Fruit fly (Drosophila melanogaster) whole organism, embryonic: ENCODE measurements around the gene COX7AL2.

Experiments used
- Abd-B ChIP-seq: fragments of 200-800 bp; sonication (Bioruptor generic); optimal IDR thresholded peaks from 2 replicates; lab custom pipeline; 2018; ENCODE audit warnings: missing biosample characterization, mild to moderate bottlenecking, missing genetic modification characterization, moderate library complexity
- Aef1 ChIP-seq: fragments of 200-800 bp; sonication (Bioruptor generic); IDR thresholded peaks from 3 replicates; pipeline ENCODE4 v1.3.6; 2022; ENCODE audit warnings: missing biosample characterization, missing genetic modification characterization
- B-H1 ChIP-seq: fragments of 200-800 bp; sonication (Bioruptor generic); IDR thresholded peaks from 3 replicates; pipeline ENCODE4 v1.3.6; 2022; ENCODE audit warnings: missing biosample characterization, missing genetic modification characterization
- CG11456 ChIP-seq: fragments of 200-800 bp; sonication (Bioruptor generic); IDR thresholded peaks from 3 replicates; pipeline ENCODE4 v1.3.6; 2022; ENCODE audit warnings: missing biosample characterization, missing genetic modification characterization
- CG12391 ChIP-seq: fragments of 200-800 bp; sonication (Bioruptor generic); optimal IDR thresholded peaks from 3 replicates; lab custom pipeline; 2018; ENCODE audit warnings: missing biosample characterization, mild to moderate bottlenecking, missing genetic modification characterization, moderate library complexity
- CG14710 ChIP-seq: fragments of 200-800 bp; sonication (Bioruptor generic); optimal IDR thresholded peaks from 3 replicates; lab custom pipeline; 2019; ENCODE audit warnings: missing biosample characterization, mild to moderate bottlenecking, missing genetic modification characterization, moderate library complexity
- CG1647 ChIP-seq: fragments of 200-800 bp; sonication (Bioruptor generic); optimal IDR thresholded peaks from 3 replicates; lab custom pipeline; 2016; ENCODE audit warnings: missing biosample characterization, missing genetic modification characterization
- CG18011 ChIP-seq: fragments of 200-800 bp; sonication (Bioruptor generic); optimal IDR thresholded peaks from 2 replicates; lab custom pipeline; 2017; ENCODE audit warnings: missing biosample characterization, missing genetic modification characterization, mild to moderate bottlenecking, moderate library complexity, missing genotype
- CG2129 ChIP-seq: fragments of 200-800 bp; sonication (Bioruptor generic); IDR thresholded peaks from 2 replicates; pipeline ENCODE4 v1.3.6; 2022; ENCODE audit warnings: missing biosample characterization, missing genetic modification characterization; ENCODE audit not compliant: partially characterized antibody
- CG2712 ChIP-seq: fragments of 200-800 bp; optimal IDR thresholded peaks from 3 replicates; lab custom pipeline; 2019; ENCODE audit warnings: missing biosample characterization, mild to moderate bottlenecking, missing genetic modification characterization, moderate library complexity
- CG32767 ChIP-seq: fragments of 200-800 bp; sonication (Bioruptor generic); IDR thresholded peaks from 2 replicates; pipeline ENCODE4 v1.3.6; 2022; ENCODE audit warnings: missing biosample characterization, missing genetic modification characterization
- CG34422 ChIP-seq: fragments of 200-800 bp; sonication (Bioruptor generic); IDR thresholded peaks from 3 replicates; pipeline ENCODE4 v1.3.6; 2022; ENCODE audit warnings: missing biosample characterization, missing genetic modification characterization
- CG4328 ChIP-seq: fragments of 200-800 bp; sonication (Bioruptor generic); optimal IDR thresholded peaks from 3 replicates; lab custom pipeline; 2017; ENCODE audit warnings: missing biosample characterization, missing genetic modification reagents, missing genetic modification characterization
- CG5953 ChIP-seq: fragments of 200-800 bp; sonication (Bioruptor generic); IDR thresholded peaks from 2 replicates; pipeline ENCODE4 v1.3.6; 2022; ENCODE audit warnings: missing biosample characterization, missing genetic modification characterization
- CG6791 ChIP-seq: fragments of 200-800 bp; sonication (Bioruptor generic); IDR thresholded peaks from 3 replicates; pipeline ENCODE4 v1.3.6; 2022; ENCODE audit warnings: missing biosample characterization, missing genetic modification characterization; ENCODE audit not compliant: partially characterized antibody
- CG7745 ChIP-seq: fragments of 200-800 bp; sonication (Bioruptor generic); optimal IDR thresholded peaks from 2 replicates; lab custom pipeline; 2018; ENCODE audit warnings: missing biosample characterization, mild to moderate bottlenecking, missing genetic modification characterization, moderate library complexity
- CG7987 ChIP-seq: fragments of 200-800 bp; sonication (Bioruptor generic); optimal IDR thresholded peaks from 2 replicates; lab custom pipeline; 2018; ENCODE audit warnings: missing biosample characterization, mild to moderate bottlenecking, missing genetic modification characterization, moderate library complexity
- CG8359 ChIP-seq: fragments of 200-800 bp; sonication (Bioruptor generic); optimal IDR thresholded peaks from 2 replicates; lab custom pipeline; 2017; ENCODE audit warnings: missing biosample characterization, mild to moderate bottlenecking, missing genetic modification characterization, borderline replicate concordance
- D ChIP-seq, 2 experiments: fragments of 200-800 bp in 1 of 2; fragments of >200 bp in 1 of 2; sonication (Bioruptor generic) in 1 of 2; optimal IDR thresholded peaks; 2 replicates in 1 of 2; 3 replicates in 1 of 2; lab custom pipeline; 2017; ENCODE audit warnings: mild to moderate bottlenecking in 1 of 2, missing biosample characterization in 1 of 2, missing genetic modification characterization in 1 of 2, missing genetic modification reagents in 1 of 2
- Deaf1 ChIP-seq: fragments of 200-800 bp; optimal IDR thresholded peaks from 3 replicates; lab custom pipeline; 2019; ENCODE audit warnings: missing biosample characterization, mild to moderate bottlenecking, missing genetic modification characterization, moderate library complexity
- Doc3 ChIP-seq: fragments of 200-800 bp; sonication (Bioruptor generic); IDR thresholded peaks from 3 replicates; pipeline ENCODE4 v1.3.6; 2022; ENCODE audit warnings: missing biosample characterization, missing genetic modification characterization; ENCODE audit not compliant: partially characterized antibody
- Drgx ChIP-seq: fragments of 200-800 bp; sonication (Bioruptor generic); IDR thresholded peaks from 2 replicates; pipeline ENCODE4 v1.3.6; 2022; ENCODE audit warnings: missing biosample characterization, missing genetic modification characterization
- E2f2 ChIP-seq: fragments of 200-800 bp; sonication (Bioruptor generic); IDR thresholded peaks from 2 replicates; pipeline ENCODE4 v1.3.6; 2022; ENCODE audit warnings: missing biosample characterization, missing genetic modification characterization
- Eip74EF ChIP-seq, 2 experiments: fragments of 200-800 bp in 1 of 2; fragments of >200 bp in 1 of 2; sonication (Bioruptor generic) in 1 of 2; optimal IDR thresholded peaks; 2 replicates each; lab custom pipeline; 2017 to 2019; ENCODE audit warnings: missing biosample characterization in 2 of 2, missing genetic modification characterization in 2 of 2, mild to moderate bottlenecking in 1 of 2, moderate library complexity in 1 of 2
- Ets97D ChIP-seq: fragments of 200-800 bp; sonication (Bioruptor generic); optimal IDR thresholded peaks from 3 replicates; lab custom pipeline; 2016; ENCODE audit warnings: missing biosample characterization, missing genetic modification characterization
- Fer2 ChIP-seq: fragments of 200-800 bp; sonication (Bioruptor generic); optimal IDR thresholded peaks from 2 replicates; lab custom pipeline; 2018; ENCODE audit warnings: missing biosample characterization, mild to moderate bottlenecking, missing genetic modification characterization, moderate library complexity
- Mrtf ChIP-seq: fragments of 200-800 bp; sonication (Bioruptor generic); IDR thresholded peaks from 3 replicates; pipeline ENCODE4 v1.3.6; 2022; ENCODE audit warnings: missing biosample characterization, missing genetic modification characterization
- Optix ChIP-seq: fragments of 200-800 bp; sonication (Bioruptor generic); IDR thresholded peaks from 3 replicates; pipeline ENCODE4 v1.3.6; 2022; ENCODE audit warnings: missing biosample characterization, missing genetic modification characterization
- Pdp1 ChIP-seq, 2 experiments: fragments of 200-800 bp; sonication (Bioruptor generic); optimal IDR thresholded peaks; 3 replicates each; lab custom pipeline; 2016; ENCODE audit warnings: missing biosample characterization in 2 of 2, missing genetic modification characterization in 2 of 2, mild to moderate bottlenecking in 1 of 2, moderate library complexity in 1 of 2
- Side ChIP-seq: fragments of 200-800 bp; sonication (Bioruptor generic); optimal IDR thresholded peaks from 2 replicates; lab custom pipeline; 2016; ENCODE audit warnings: missing biosample characterization, missing genetic modification characterization
- bowl ChIP-seq: fragments of 200-800 bp; sonication (Bioruptor generic); IDR thresholded peaks from 2 replicates; pipeline ENCODE4 v1.3.6; 2022; ENCODE audit warnings: missing biosample characterization, missing genetic modification characterization
- caup ChIP-seq: fragments of 200-800 bp; sonication (Bioruptor generic); optimal IDR thresholded peaks from 3 replicates; lab custom pipeline; 2017; ENCODE audit warnings: missing biosample characterization, mild to moderate bottlenecking, missing genetic modification characterization, moderate library complexity; ENCODE audit not compliant: severe bottlenecking
- corto ChIP-seq: fragments of 200-800 bp; sonication (Bioruptor generic); optimal IDR thresholded peaks from 2 replicates; lab custom pipeline; 2016; ENCODE audit warnings: missing biosample characterization, mild to moderate bottlenecking, missing genetic modification characterization, moderate library complexity
- cwo ChIP-seq: fragments of 200-800 bp; sonication (Bioruptor generic); optimal IDR thresholded peaks from 3 replicates; lab custom pipeline; 2017; ENCODE audit warnings: missing biosample characterization, missing genetic modification characterization, mild to moderate bottlenecking, moderate library complexity, missing genetic modification reagents
- eve ChIP-seq, 2 experiments: fragments of >200 bp; optimal IDR thresholded peaks; 2 replicates each; lab custom pipeline; 2017; ENCODE audit warnings: missing biosample characterization in 2 of 2, missing genetic modification characterization in 2 of 2
- gcm2 ChIP-seq: fragments of 200-800 bp; sonication (Bioruptor generic); optimal IDR thresholded peaks from 2 replicates; lab custom pipeline; 2016; ENCODE audit warnings: missing biosample characterization, missing genetic modification characterization
- h ChIP-seq: fragments of >200 bp; optimal IDR thresholded peaks from 2 replicates; lab custom pipeline; 2017
- kah ChIP-seq: fragments of 200-800 bp; sonication (Bioruptor generic); optimal IDR thresholded peaks from 2 replicates; lab custom pipeline; 2018; ENCODE audit warnings: missing biosample characterization, mild to moderate bottlenecking, missing genetic modification characterization
- nom ChIP-seq: fragments of 200-800 bp; sonication (Bioruptor generic); optimal IDR thresholded peaks from 2 replicates; lab custom pipeline; 2017; ENCODE audit warnings: missing biosample characterization, missing genetic modification characterization, mild to moderate bottlenecking, moderate library complexity, missing genetic modification reagents
- otp ChIP-seq: fragments of 200-800 bp; sonication (Bioruptor generic); IDR thresholded peaks from 3 replicates; pipeline ENCODE4, ENCODE4 v1.3.6; 2022; ENCODE audit warnings: missing biosample characterization, missing genetic modification characterization
- peb ChIP-seq: fragments of 200-800 bp; sonication (Bioruptor generic); IDR thresholded peaks from 2 replicates; pipeline ENCODE4 v1.3.6; 2022; ENCODE audit warnings: missing biosample characterization, missing genetic modification characterization
- ranshi ChIP-seq: fragments of 200-800 bp; sonication (Bioruptor generic); IDR thresholded peaks from 2 replicates; pipeline ENCODE4 v1.3.6; 2022; ENCODE audit warnings: missing biosample characterization, missing genetic modification characterization
- run ChIP-seq: fragments of 200-800 bp; sonication (Bioruptor generic); optimal IDR thresholded peaks from 3 replicates; lab custom pipeline; 2018; ENCODE audit warnings: missing biosample characterization, mild to moderate bottlenecking, missing genetic modification characterization
- sd ChIP-seq: fragments of 200-800 bp; sonication (Bioruptor generic); optimal IDR thresholded peaks from 3 replicates; lab custom pipeline; 2018; ENCODE audit warnings: missing biosample characterization, mild to moderate bottlenecking, missing genetic modification characterization, moderate library complexity
- sens ChIP-seq: fragments of 200-800 bp; sonication (Bioruptor generic); peaks from one replicate; lab custom pipeline; 2016; ENCODE audit warnings: missing biosample characterization, missing genetic modification characterization
- twi ChIP-seq: fragments of 200-800 bp; optimal IDR thresholded peaks from 2 replicates; lab custom pipeline; 2019; ENCODE audit warnings: missing biosample characterization, mild to moderate bottlenecking, missing genetic modification characterization, moderate library complexity
- unc-4 ChIP-seq: fragments of 200-800 bp; sonication (Bioruptor generic); IDR thresholded peaks from 2 replicates; pipeline ENCODE4 v1.3.6; 2022; ENCODE audit warnings: missing biosample characterization, missing genetic modification characterization; ENCODE audit not compliant: partially characterized antibody

COX7AL2 gene

DNA sequence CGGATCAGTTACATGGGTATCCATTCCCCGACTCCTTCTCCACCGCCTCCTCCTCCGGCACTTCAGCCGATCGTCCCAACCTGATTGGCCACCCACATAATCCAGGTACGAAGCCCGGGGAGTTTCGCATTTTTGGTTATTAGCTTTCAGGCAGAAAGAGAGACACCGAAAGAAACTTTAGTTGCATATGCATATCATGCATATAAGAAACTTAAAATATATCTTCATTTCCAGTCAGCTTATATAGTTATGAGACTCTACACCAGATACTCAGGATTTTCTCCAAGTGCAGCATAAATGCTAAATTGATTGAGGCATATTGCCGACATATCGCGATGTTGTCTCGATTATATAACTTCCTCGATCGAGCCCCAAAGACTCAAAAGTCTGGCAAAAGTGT lies 13.6 kb downstream of the COX7AL2 start:
- TF ChIP-seq Pdp1 (GFP tag; optimal IDR thresholded peaks at IDR 0.05; lab: Kevin White, UChicago) (peak in 1 of 2 experiments; percentile 86), Deaf1 (tag; lab: Kevin White, UChicago) (no peak), Drgx (GFP tag; lab: Robert Waterston, UW) (peak; percentile 16; the same call in 1 of the 2 replicates), sens (GFP tag; lab: Kevin White, UChicago) (peak; percentile 61), Optix (GFP tag; lab: Robert Waterston, UW) (no peak), CG8359 (no peak), CG1647 (GFP tag; lab: Kevin White, UChicago) (no peak), CG11456 (GFP tag; lab: Robert Waterston, UW) (0 out of 3 replicates have a peak, but pooled peaks have one; percentile 11), E2f2 (GFP tag; lab: Robert Waterston, UW) (no peak)

dm6 chr2L:2182735-2183340 lies 14.9 kb downstream of the COX7AL2 start:
- TF ChIP-seq cwo (GFP tag; lab: Kevin White, UChicago), result no peak
- peak; percentile 73 for TF ChIP-seq Side (GFP tag; lab: Kevin White, UChicago)
- TF ChIP-seq caup (GFP tag; lab: Kevin White, UChicago), result no peak
- TF ChIP-seq CG32767 (GFP tag; lab: Robert Waterston, UW), result peak; percentile 57; the same call in 1 of the 2 replicates
- TF ChIP-seq peb (GFP tag; lab: Robert Waterston, UW), result 0 out of 2 replicates have a peak, but pooled peaks have one; percentile 25
- TF ChIP-seq Fer2 (tag; lab: Kevin White, UChicago), result no peak
- no peak for TF ChIP-seq Eip74EF (GFP tag; optimal IDR thresholded peaks at IDR 0.05; lab: Kevin White, UChicago)
- TF ChIP-seq gcm2, result no peak
- no peak for TF ChIP-seq CG7987 (GFP tag; lab: Kevin White, UChicago)
- TF ChIP-seq B-H1, result no peak
- TF ChIP-seq CG2712 (tag; lab: Kevin White, UChicago), result peak; percentile 89
- peak; percentile 77 for TF ChIP-seq CG12391 (tag; lab: Kevin White, UChicago)
- TF ChIP-seq ranshi (GFP tag; lab: Robert Waterston, UW), result peak; percentile 71; the same call in 1 of the 2 replicates
- no peak for TF ChIP-seq sd (tag; lab: Kevin White, UChicago)
- TF ChIP-seq twi (tag; lab: Kevin White, UChicago), result no peak
- TF ChIP-seq Aef1 (GFP tag; lab: Robert Waterston, UW), result no peak
- no peak for TF ChIP-seq CG5953 (GFP tag; lab: Robert Waterston, UW)
- TF ChIP-seq bowl (GFP tag; lab: Robert Waterston, UW), result no peak
- TF ChIP-seq kah (GFP tag; lab: Kevin White, UChicago), result no peak
- TF ChIP-seq D (optimal IDR thresholded peaks at IDR 0.05; lab: Kevin White, UChicago), result no peak
- TF ChIP-seq D (GFP tag; optimal IDR thresholded peaks at IDR 0.05; lab: Kevin White, UChicago), result peak; percentile 67
- TF ChIP-seq CG14710 (tag; lab: Kevin White, UChicago), result peak; percentile 84
- 0 out of 3 replicates have a peak, but pooled peaks have one; percentile 23 for TF ChIP-seq Mrtf (GFP tag; lab: Robert Waterston, UW)
- TF ChIP-seq Ets97D, result no peak
- no peak for TF ChIP-seq Doc3 (GFP tag; lab: Robert Waterston, UW)
- TF ChIP-seq run, result no peak
- TF ChIP-seq CG2129 (GFP tag; lab: Robert Waterston, UW), result no peak
- TF ChIP-seq CG7745 (tag; lab: Kevin White, UChicago), result peak; percentile 59
- TF ChIP-seq otp (GFP tag; lab: Robert Waterston, UW), result peak; percentile 86
- TF ChIP-seq CG18011 (GFP tag; lab: Kevin White, UChicago), result no peak
- 0 out of 2 replicates have a peak, but pooled peaks have one; percentile 27 for TF ChIP-seq E2f2 (GFP tag; lab: Robert Waterston, UW)
- TF ChIP-seq CG4328 (GFP tag; lab: Kevin White, UChicago), result no peak
- peak; percentile 9 for TF ChIP-seq Abd-B (GFP tag; lab: Kevin White, UChicago)
- TF ChIP-seq nom (GFP tag; lab: Kevin White, UChicago), result peak; percentile 55
- TF ChIP-seq unc-4, result no peak
- TF ChIP-seq CG6791 (GFP tag; lab: Robert Waterston, UW), result no peak
- TF ChIP-seq h (lab: Kevin White, UChicago), result no peak
- no peak; the same call in 2 of the 3 replicates for TF ChIP-seq CG34422 (GFP tag; lab: Robert Waterston, UW)
- peak in 1 of 2 experiments; percentile 59 for TF ChIP-seq eve (GFP tag; optimal IDR thresholded peaks at IDR 0.05; lab: Kevin White, UChicago)
- TF ChIP-seq corto, result no peak
